Worm (Caenorhabditis elegans) whole organism, mixed stage, embryonic: ENCODE data around the gene Y59A8A.8.

Experiments used
- blmp-1 ChIP-seq: fragments of 150-350 bp; optimal IDR thresholded peaks from 2 replicates; lab custom pipeline; 2014; ENCODE audit warnings: missing biosample characterization, missing genetic modification characterization
- ces-1 ChIP-seq: fragments of 150-350 bp; optimal IDR thresholded peaks from 2 replicates; lab custom pipeline; 2014; ENCODE audit warnings: missing biosample characterization, missing genetic modification reagents, missing genetic modification characterization
- elt-1 ChIP-seq: sonication (generic microtip); optimal IDR thresholded peaks from 2 replicates; lab custom pipeline; 2017; ENCODE audit warnings: missing genetic modification characterization, mild to moderate bottlenecking, missing compliant biosample characterization, antibody characterized with exemption, moderate library complexity, borderline replicate concordance; ENCODE audit not compliant: insufficient read depth
- lin-32 ChIP-seq: fragments of 200-800 bp; sonication (Bioruptor generic); optimal IDR thresholded peaks from 2 replicates; lab custom pipeline; 2018; ENCODE audit warnings: mild to moderate bottlenecking, missing genetic modification characterization, missing compliant biosample characterization
- lsy-2 ChIP-seq: fragments of 150-350 bp; optimal IDR thresholded peaks from 2 replicates; lab custom pipeline; 2014; ENCODE audit warnings: missing biosample characterization, missing genetic modification characterization
- mls-2 ChIP-seq: sonication (generic microtip); optimal IDR thresholded peaks from 2 replicates; lab custom pipeline; 2016; ENCODE audit warnings: mild to moderate bottlenecking, missing genetic modification characterization, moderate library complexity, missing compliant biosample characterization
- nhr-12 ChIP-seq: fragments of 150-350 bp; optimal IDR thresholded peaks from 2 replicates; lab custom pipeline; 2014; ENCODE audit warnings: missing biosample characterization, missing genetic modification characterization
- nhr-237 ChIP-seq: fragments of 150-350 bp; optimal IDR thresholded peaks from 2 replicates; lab custom pipeline; 2014; ENCODE audit warnings: missing biosample characterization, missing genetic modification characterization
- nhr-28 ChIP-seq: fragments of 150-350 bp; optimal IDR thresholded peaks from 2 replicates; lab custom pipeline; 2014; ENCODE audit warnings: missing biosample characterization, missing genetic modification characterization
- pha-4 ChIP-seq: fragments of 150-350 bp; optimal IDR thresholded peaks from 2 replicates; lab custom pipeline; 2018; ENCODE audit warnings: missing biosample characterization, missing genetic modification reagents, missing genetic modification characterization
- unc-39 ChIP-seq: fragments of 150-350 bp; optimal IDR thresholded peaks from 2 replicates; lab custom pipeline; 2014; ENCODE audit warnings: missing biosample characterization, missing genetic modification characterization
- unc-62 ChIP-seq: fragments of 150-350 bp; optimal IDR thresholded peaks from 2 replicates; lab custom pipeline; 2014; ENCODE audit warnings: missing biosample characterization, missing genetic modification reagents, missing genetic modification characterization

DNA sequence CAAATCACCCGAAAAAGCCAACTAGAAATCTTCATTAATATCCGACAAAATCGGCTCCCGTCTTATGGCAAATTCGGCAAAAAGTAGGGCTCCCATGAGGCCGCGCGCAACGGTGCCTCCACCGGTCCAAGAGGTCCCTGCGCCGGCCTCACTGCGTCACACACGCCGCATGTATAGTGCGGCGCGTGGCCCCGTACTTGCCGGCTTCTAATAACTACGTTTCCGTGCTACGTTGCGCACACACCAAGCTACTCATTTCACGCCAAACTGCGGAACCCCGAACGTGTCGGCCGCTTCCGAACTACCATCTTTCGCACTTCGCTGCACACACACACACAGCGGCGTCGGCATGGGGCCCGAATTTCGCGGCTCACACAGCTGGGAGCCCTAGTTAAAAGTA, 45.7 kb upstream of the Y59A8A.8 start:
- TF ChIP-seq unc-39 (tag; lab: Kevin White, UChicago) = no peak
- no peak for TF ChIP-seq ces-1 (GFP tag; lab: Kevin White, UChicago)
- TF ChIP-seq pha-4 (tag; lab: Kevin White, UChicago) = no peak
- TF ChIP-seq nhr-12 (tag; lab: Kevin White, UChicago) = no peak
- TF ChIP-seq unc-62 (GFP tag; lab: Kevin White, UChicago) = no peak
- TF ChIP-seq nhr-237 (tag; lab: Kevin White, UChicago) = no peak
- TF ChIP-seq nhr-28 (tag; lab: Kevin White, UChicago) = no peak
- TF ChIP-seq lsy-2 = no peak
- TF ChIP-seq lin-32 (GFP tag; lab: Kevin White, UChicago) = no peak
- TF ChIP-seq mls-2 (tag; lab: Kevin White, UChicago) = no peak
- no peak for TF ChIP-seq blmp-1
- TF ChIP-seq elt-1 (tag; lab: Kevin White, UChicago) = no peak
